Worm (Caenorhabditis elegans) whole organism, L1 larva: ENCODE measurements around the gene trxr-1.

ENCODE experiments used
- Y116A8C.19 ChIP-seq: sonication (generic microtip); optimal IDR thresholded peaks from 2 replicates; lab custom pipeline; 2016; ENCODE audit warnings: missing compliant biosample characterization, missing genetic modification characterization, borderline replicate concordance
- ceh-8 ChIP-seq: fragments of 200-800 bp; sonication (Bioruptor generic); optimal IDR thresholded peaks from 2 replicates; lab custom pipeline; 2018; ENCODE audit warnings: mild to moderate bottlenecking, missing genetic modification characterization, moderate library complexity, missing compliant biosample characterization
- ceh-82 ChIP-seq, 3 experiments: fragments of 150-350 bp in 1 of 3; sonication (generic microtip) in 2 of 3; optimal IDR thresholded peaks; 2 replicates each; lab custom pipeline; 2014 to 2017; ENCODE audit warnings: missing biosample characterization in 3 of 3, missing genetic modification characterization in 3 of 3
- egl-27 ChIP-seq, 2 experiments: fragments of 150-350 bp in 1 of 2; sonication (generic microtip); optimal IDR thresholded peaks; 3 replicates each; lab custom pipeline; 2017 to 2018; ENCODE audit warnings: missing biosample characterization in 2 of 2, missing genetic modification characterization in 2 of 2, missing genetic modification reagents in 2 of 2
- hpl-2 ChIP-seq: fragments of 150-350 bp; optimal IDR thresholded peaks from 2 replicates; lab custom pipeline; 2014; ENCODE audit warnings: missing biosample characterization, missing genetic modification reagents, missing genetic modification characterization
- lin-15B ChIP-seq: fragments of 150-350 bp; sonication (generic microtip); optimal IDR thresholded peaks from 3 replicates; lab custom pipeline; 2014; ENCODE audit warnings: missing biosample characterization, missing genetic modification characterization
- skn-1 ChIP-seq: fragments of 150-350 bp; optimal IDR thresholded peaks from 2 replicates; lab custom pipeline; 2014; ENCODE audit warnings: missing biosample characterization, missing genetic modification characterization
- snpc-4 ChIP-seq: fragments of 150-350 bp; optimal IDR thresholded peaks from 2 replicates; lab custom pipeline; 2014; ENCODE audit warnings: missing biosample characterization, missing genetic modification characterization
- tbx-2 ChIP-seq: sonication (generic microtip); optimal IDR thresholded peaks from 2 replicates; lab custom pipeline; 2016; ENCODE audit warnings: missing genetic modification characterization, missing compliant biosample characterization
- unc-62 ChIP-seq: fragments of 150-350 bp; optimal IDR thresholded peaks from 2 replicates; lab custom pipeline; 2014; ENCODE audit warnings: missing biosample characterization, missing genetic modification reagents, missing genetic modification characterization
- ztf-11 ChIP-seq, 2 experiments: sonication (generic microtip); optimal IDR thresholded peaks; 2 replicates each; lab custom pipeline; 2016 to 2017; ENCODE audit warnings: missing genetic modification characterization in 2 of 2, missing biosample characterization in 1 of 2, missing compliant biosample characterization in 1 of 2

DNA sequence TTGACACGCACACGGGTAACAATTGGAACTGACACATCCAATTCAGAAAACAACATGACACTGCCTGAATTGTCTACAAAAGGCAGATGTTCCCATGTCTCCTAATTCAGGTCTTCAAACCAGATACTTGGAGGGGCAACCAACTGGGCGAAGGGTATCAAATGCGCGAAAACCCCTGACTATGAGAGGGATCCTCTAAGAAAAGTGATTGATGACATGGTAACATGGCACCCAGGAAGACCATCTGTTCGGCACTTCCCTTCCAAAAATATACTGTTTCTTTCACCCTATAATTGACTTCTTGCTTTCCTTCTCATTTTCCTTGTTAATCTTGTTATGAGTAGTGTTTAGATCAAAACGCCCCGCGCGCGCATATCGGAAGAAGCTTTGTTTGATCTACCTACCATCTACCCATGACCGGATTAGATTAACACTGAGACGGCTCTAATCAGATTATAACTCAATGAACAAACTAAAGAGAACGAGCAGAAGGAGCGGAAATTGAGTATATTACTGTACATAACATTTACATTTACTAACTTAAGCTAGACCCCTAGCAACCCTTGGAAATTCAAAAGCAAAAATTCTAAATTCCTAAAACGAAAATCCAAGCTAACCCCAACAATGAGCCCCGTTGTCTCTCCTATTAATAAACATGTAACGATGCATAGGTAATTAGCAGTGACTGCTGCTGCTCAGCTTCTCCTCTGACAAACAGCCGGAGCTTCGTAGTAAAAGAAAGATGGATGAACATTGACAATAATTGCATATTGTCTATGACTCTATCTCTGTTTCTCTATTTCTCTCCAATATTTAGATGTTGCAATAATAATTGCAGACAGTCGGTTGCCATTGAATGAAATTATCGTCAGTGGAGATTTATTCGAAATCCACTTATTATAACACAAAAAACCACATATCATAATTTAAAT lies 27.0 kb upstream of the trxr-1 start:
- no peak for TF ChIP-seq ceh-8
- TF ChIP-seq unc-62 = no peak
- no peak for TF ChIP-seq ztf-11 (tag; optimal IDR thresholded peaks at IDR 0.05; lab: Kevin White, UChicago)
- TF ChIP-seq tbx-2 = no peak
- TF ChIP-seq lin-15B (tag; lab: Kevin White, UChicago) = no peak
- TF ChIP-seq hpl-2 (GFP tag; lab: Kevin White, UChicago) = no peak
- TF ChIP-seq snpc-4 (tag; lab: Kevin White, UChicago) = no peak
- TF ChIP-seq Y116A8C.19 (tag; lab: Kevin White, UChicago) = no peak
- no peak for TF ChIP-seq egl-27 (tag; optimal IDR thresholded peaks at IDR 0.05; lab: Kevin White, UChicago)
- no peak for TF ChIP-seq skn-1 (tag; lab: Kevin White, UChicago)
- no peak for TF ChIP-seq ceh-82 (tag; optimal IDR thresholded peaks at IDR 0.05; lab: Kevin White, UChicago)
